Worm (Caenorhabditis elegans): ENCODE data around the gene C15H9.4.

ce11 chrX:6085824-6086223 lies 11.6 kb upstream of the C15H9.4 start, which contains the start of gene C45B2.1:
- TF ChIP-seq nhr-77 (tag; optimal IDR thresholded peaks at IDR 0.05) (no peak), ceh-16 (tag; optimal IDR thresholded peaks at IDR 0.05) (no peak), ztf-11 (tag; optimal IDR thresholded peaks at IDR 0.05) (no peak), nhr-25 (tag; optimal IDR thresholded peaks at IDR 0.05) (no peak), nhr-11 (tag; optimal IDR thresholded peaks at IDR 0.05) (no peak), elt-1 (tag; optimal IDR thresholded peaks at IDR 0.05) (no peak), nhr-28 (tag; optimal IDR thresholded peaks at IDR 0.05) (no peak), fkh-2 (tag; optimal IDR thresholded peaks at IDR 0.05) (no peak), pha-4 (tag; optimal IDR thresholded peaks at IDR 0.05) (no peak)
